Fruit fly (Drosophila melanogaster): ENCODE data around the gene twit.
A peak's percentile ranks its signal among the peaks of the same experiment; 100 is the strongest.

The twit gene

dm6 chr2L:20803733-20804164, 48.6 kb upstream of the twit start (continued):
- TF ChIP-seq btn (GFP tag; optimal IDR thresholded peaks at IDR 0.05) (no peak), Atf6 (GFP tag; IDR thresholded peaks at IDR 0.05) (no peak), crol (GFP tag; IDR thresholded peaks at IDR 0.05) (peak; percentile 91), zfh1 (GFP tag; IDR thresholded peaks at IDR 0.05) (no peak), CG33557 (GFP tag; optimal IDR thresholded peaks at IDR 0.05) (no peak), CG8359 (GFP tag; optimal IDR thresholded peaks at IDR 0.05; ENCODE audit: borderline replicate concordance) (no peak), sim (GFP tag; IDR thresholded peaks at IDR 0.05) (no peak), lola (GFP tag; optimal IDR thresholded peaks at IDR 0.05) (no peak), CG12299 (tag; optimal IDR thresholded peaks at IDR 0.05) (no peak), CG7963 (GFP tag; IDR thresholded peaks at IDR 0.05; ENCODE audit: partially characterized antibody) (no peak), CG13624 (GFP tag; optimal IDR thresholded peaks at IDR 0.05) (no peak), Hr3 (GFP tag; optimal IDR thresholded peaks at IDR 0.05) (no peak), CG34224 (GFP tag; IDR thresholded peaks at IDR 0.05; ENCODE audit: partially characterized antibody) (no peak), pb (GFP tag; optimal IDR thresholded peaks at IDR 0.05) (no peak), CG11695 (GFP tag; IDR thresholded peaks at IDR 0.05) (no peak), gt (GFP tag; IDR thresholded peaks at IDR 0.05) (no peak), wek (GFP tag; optimal IDR thresholded peaks at IDR 0.05) (no peak), CG12769 (tag; optimal IDR thresholded peaks at IDR 0.05) (no peak), CG1792 (GFP tag; optimal IDR thresholded peaks at IDR 0.05) (no peak), CG33213 (GFP tag; optimal IDR thresholded peaks at IDR 0.05) (no peak), Drgx (GFP tag; IDR thresholded peaks at IDR 0.05) (no peak), CTCF (GFP tag; optimal IDR thresholded peaks at IDR 0.05) (no peak), CG18764 (GFP tag; optimal IDR thresholded peaks at IDR 0.05) (no peak), tna (GFP tag; IDR thresholded peaks at IDR 0.05; ENCODE audit: partially characterized antibody) (no peak), Ssrp (tag; optimal IDR thresholded peaks at IDR 0.05) (no peak), CG7987 (GFP tag; optimal IDR thresholded peaks at IDR 0.05) (no peak), onecut (GFP tag; IDR thresholded peaks at IDR 0.05) (no peak), Tbp (GFP tag; optimal IDR thresholded peaks at IDR 0.05) (no peak), ttk (GFP tag; IDR thresholded peaks at IDR 0.05) (peak; percentile 58; the same call in 1 of the 2 replicates), CG6654 (GFP tag; optimal IDR thresholded peaks at IDR 0.05) (no peak), abd-A (tag; optimal IDR thresholded peaks at IDR 0.05) (peak; percentile 80), CG12236 (GFP tag; optimal IDR thresholded peaks at IDR 0.05) (no peak), CG18619 (GFP tag; optimal IDR thresholded peaks at IDR 0.05) (no peak), CG17802 (tag; optimal IDR thresholded peaks at IDR 0.05) (no peak), CG12104 (GFP tag; optimal IDR thresholded peaks at IDR 0.05) (no peak), CG16815 (GFP tag; optimal IDR thresholded peaks at IDR 0.05) (no peak), CG6765 (GFP tag; optimal IDR thresholded peaks at IDR 0.05) (no peak), CG1602 (GFP tag; optimal IDR thresholded peaks at IDR 0.05) (no peak), CG8089 (GFP tag; optimal IDR thresholded peaks at IDR 0.05) (no peak), CG12391 (tag; optimal IDR thresholded peaks at IDR 0.05) (no peak), cg (GFP tag; optimal IDR thresholded peaks at IDR 0.05) (peak; percentile 38), CG13123 (GFP tag; optimal IDR thresholded peaks at IDR 0.05) (no peak), CG7839 (tag; optimal IDR thresholded peaks at IDR 0.05) (no peak), HLH54F (GFP tag; optimal IDR thresholded peaks at IDR 0.05) (no peak), klu (GFP tag; IDR thresholded peaks at IDR 0.05) (no peak), chinmo (GFP tag; IDR thresholded peaks at IDR 0.05; ENCODE audit: partially characterized antibody) (peak; percentile 78; the same call in 2 of the 4 replicates), sd (tag; optimal IDR thresholded peaks at IDR 0.05) (peak; percentile 65), CG9797 (GFP tag; optimal IDR thresholded peaks at IDR 0.05) (no peak), slou (GFP tag; optimal IDR thresholded peaks at IDR 0.05) (no peak), ab (GFP tag; optimal IDR thresholded peaks at IDR 0.05) (no peak), CG11504 (tag; optimal IDR thresholded peaks at IDR 0.05) (no peak), CG4328 (GFP tag; optimal IDR thresholded peaks at IDR 0.05) (no peak)

All from whole organism, embryonic.